Worm (Caenorhabditis elegans): ENCODE measurements around the gene M163.7.

M163.7 gene

DNA sequence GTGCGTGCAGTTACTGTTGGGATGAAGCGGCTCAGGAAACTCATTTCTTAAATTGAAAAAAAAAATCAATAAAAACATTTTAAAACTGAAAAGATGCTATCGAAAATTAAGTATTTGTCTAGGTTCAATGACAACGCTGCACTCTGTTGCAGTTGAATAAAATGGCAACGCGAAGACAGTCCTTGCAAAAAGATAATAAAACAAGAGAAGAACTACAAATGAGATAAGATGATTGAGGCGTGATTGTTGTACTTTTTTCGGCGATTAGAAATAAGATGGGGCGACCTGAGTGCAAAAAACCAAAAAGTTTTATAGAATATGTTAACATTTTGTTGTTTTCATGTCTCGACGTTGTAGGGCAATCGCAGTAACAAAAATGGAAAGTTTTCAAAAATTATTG, 50.4 kb downstream of the M163.7 start, which contains the start of gene gcsh-1:
gcsh-1 (minus strand) TSS at position 46 of the 400 bp plus-strand sequence.
- TF ChIP-seq lin-14 (GFP tag; optimal IDR thresholded peaks at IDR 0.05), result no peak
- TF ChIP-seq grh-1 (GFP tag; IDR thresholded peaks at IDR 0.05), result no peak
- TF ChIP-seq lin-15B (tag; optimal IDR thresholded peaks at IDR 0.05), result no peak
- no peak for TF ChIP-seq vab-15 (tag; optimal IDR thresholded peaks at IDR 0.05)
- TF ChIP-seq elt-2 (tag; optimal IDR thresholded peaks at IDR 0.05), result peak; percentile 50
- no peak for TF ChIP-seq ceh-63 (GFP tag; optimal IDR thresholded peaks at IDR 0.05)
